Worm (Caenorhabditis elegans): ENCODE data around the gene F26G1.11.

- TF ChIP-seq mep-1 (tag; optimal IDR thresholded peaks at IDR 0.05) (no peak), dmd-6 (GFP tag; IDR thresholded peaks at IDR 0.05) (no peak), mdl-1 (tag; optimal IDR thresholded peaks at IDR 0.05) (no peak), nhr-11 (tag; optimal IDR thresholded peaks at IDR 0.05) (no peak), F49E8.2 (tag; optimal IDR thresholded peaks at IDR 0.05; ENCODE audit: borderline replicate concordance) (no peak), zag-1 (tag; optimal IDR thresholded peaks at IDR 0.05) (no peak), nhr-48 (tag; optimal IDR thresholded peaks at IDR 0.05) (no peak)
Observed at ce11 chrII:4734477-4734876, 42.5 kb upstream of the F26G1.11 start.

All from whole organism, L4 larva.